Fruit fly (Drosophila melanogaster) whole organism, wandering third instar larva: Measurements from ENCODE around the gene Pgls.

Source experiments
- Abd-B ChIP-seq: fragments of >200 bp; optimal IDR thresholded peaks from 2 replicates; lab custom pipeline; 2017; ENCODE audit warnings: missing biosample characterization, missing genetic modification characterization
- CG32264 ChIP-seq: fragments of 200-800 bp; sonication (Bioruptor generic); optimal IDR thresholded peaks from 2 replicates; lab custom pipeline; 2016; ENCODE audit warnings: missing biosample characterization, missing genetic modification characterization
- CG9705 ChIP-seq: fragments of 200-800 bp; sonication (Bioruptor generic); optimal IDR thresholded peaks from 2 replicates; lab custom pipeline; 2018; ENCODE audit warnings: missing biosample characterization, mild to moderate bottlenecking, missing genetic modification characterization
- CrebA ChIP-seq: fragments of 200-800 bp; sonication (Bioruptor generic); optimal IDR thresholded peaks from 2 replicates; lab custom pipeline; 2016; ENCODE audit warnings: missing biosample characterization, mild to moderate bottlenecking, missing genetic modification characterization, borderline replicate concordance
- Dfd ChIP-seq: fragments of >200 bp; optimal IDR thresholded peaks from 2 replicates; lab custom pipeline; 2017; ENCODE audit warnings: missing biosample characterization, missing genetic modification characterization
- Dif ChIP-seq: fragments of 200-275, 200-300 bp; sonication (Bioruptor generic); optimal IDR thresholded peaks from 2 replicates; lab custom pipeline; 2018; ENCODE audit warnings: missing biosample characterization, missing genetic modification characterization; ENCODE audit not compliant: partially characterized antibody
- GATAd ChIP-seq: sonication (Bioruptor generic); optimal IDR thresholded peaks from 2 replicates; lab custom pipeline; 2016; ENCODE audit warnings: missing biosample characterization, missing genetic modification characterization
- HLH106 ChIP-seq: fragments of 200-800 bp; optimal IDR thresholded peaks from 3 replicates; lab custom pipeline; 2019; ENCODE audit warnings: missing biosample characterization, mild to moderate bottlenecking, missing genetic modification characterization, moderate library complexity
- Hnf4 ChIP-seq: fragments of 200-800 bp; sonication (Bioruptor generic); optimal IDR thresholded peaks from 2 replicates; lab custom pipeline; 2016; ENCODE audit warnings: missing biosample characterization, mild to moderate bottlenecking, missing genetic modification characterization
- Hr78 ChIP-seq: fragments of >200 bp; optimal IDR thresholded peaks from 2 replicates; lab custom pipeline; 2017; ENCODE audit warnings: missing biosample characterization, missing genetic modification characterization
- Hr83 ChIP-seq: fragments of 200-300 bp; sonication (Bioruptor generic); optimal IDR thresholded peaks from 2 replicates; lab custom pipeline; 2016; ENCODE audit warnings: missing biosample characterization, mild to moderate bottlenecking, missing genetic modification characterization, moderate library complexity; ENCODE audit not compliant: poor library complexity, severe bottlenecking
- Jra ChIP-seq: sonication (Bioruptor generic); optimal IDR thresholded peaks from 2 replicates; lab custom pipeline; 2016; ENCODE audit warnings: missing biosample characterization, missing genetic modification characterization
- Mio ChIP-seq: sonication (Bioruptor generic); optimal IDR thresholded peaks from 2 replicates; lab custom pipeline; 2016; ENCODE audit warnings: missing biosample characterization, missing genetic modification characterization
- Myc ChIP-seq: fragments of >200 bp; optimal IDR thresholded peaks from 2 replicates; lab custom pipeline; 2017
- N ChIP-seq: fragments of >200 bp; optimal IDR thresholded peaks from 2 replicates; lab custom pipeline; 2018; ENCODE audit warnings: missing biosample characterization, missing external identifiers, missing genetic modification characterization
- OdsH ChIP-seq: fragments of 200-800 bp; sonication (Bioruptor generic); optimal IDR thresholded peaks from 2 replicates; lab custom pipeline; 2016; ENCODE audit warnings: missing biosample characterization, mild to moderate bottlenecking, missing genetic modification characterization
- Rel ChIP-seq, 2 experiments: fragments of 200-800 bp; sonication (Bioruptor generic) in 1 of 2; optimal IDR thresholded peaks; 2 replicates in 1 of 2; 3 replicates in 1 of 2; lab custom pipeline; 2016 to 2019; ENCODE audit warnings: mild to moderate bottlenecking in 2 of 2, missing biosample characterization in 2 of 2, missing genetic modification characterization in 2 of 2, moderate library complexity in 1 of 2
- Sp1 ChIP-seq: fragments of 200-800 bp; sonication (Bioruptor generic); optimal IDR thresholded peaks from 3 replicates; lab custom pipeline; 2019; ENCODE audit warnings: missing biosample characterization, mild to moderate bottlenecking, missing genetic modification characterization, moderate library complexity
- Vsx2 ChIP-seq: fragments of 200-300, 225-300 bp; sonication (Bioruptor generic); optimal IDR thresholded peaks from 2 replicates; lab custom pipeline; 2018; ENCODE audit warnings: missing biosample characterization, missing genetic modification characterization; ENCODE audit not compliant: partially characterized antibody
- br ChIP-seq: fragments of 200-800 bp; sonication (Bioruptor generic); optimal IDR thresholded peaks from 2 replicates; lab custom pipeline; 2016; ENCODE audit warnings: missing biosample characterization, missing genetic modification characterization
- brk ChIP-seq: fragments of 200-800 bp; sonication (Bioruptor generic); optimal IDR thresholded peaks from 2 replicates; lab custom pipeline; 2016; ENCODE audit warnings: missing biosample characterization, mild to moderate bottlenecking, missing genetic modification characterization
- dl ChIP-seq, 2 experiments: fragments of 175-275, 200-275 bp in 1 of 2; fragments of 200-275 bp in 1 of 2; sonication (Bioruptor generic); optimal IDR thresholded peaks; lab custom pipeline; 2018; ENCODE audit warnings: mild to moderate bottlenecking in 2 of 2, missing biosample characterization in 2 of 2, missing genetic modification characterization in 2 of 2, moderate library complexity in 2 of 2; ENCODE audit not compliant: partially characterized antibody in 2 of 2, insufficient read depth in 1 of 2
- dmrt93B ChIP-seq: fragments of 200-800 bp; sonication (Bioruptor generic); optimal IDR thresholded peaks from 2 replicates; lab custom pipeline; 2018; ENCODE audit warnings: missing biosample characterization, mild to moderate bottlenecking, missing genetic modification characterization
- dsf ChIP-seq: sonication (Bioruptor generic); optimal IDR thresholded peaks from 2 replicates; lab custom pipeline; 2016; ENCODE audit warnings: missing biosample characterization, missing genetic modification characterization, borderline replicate concordance
- ey ChIP-seq: fragments of 200-800 bp; sonication (Bioruptor generic); optimal IDR thresholded peaks from 2 replicates; lab custom pipeline; 2016; ENCODE audit warnings: missing biosample characterization, missing genetic modification characterization
- foxo ChIP-seq, 2 experiments: fragments of 200-800 bp; sonication (Bioruptor generic); optimal IDR thresholded peaks; 2 replicates in 1 of 2; 3 replicates in 1 of 2; lab custom pipeline; 2016 to 2017; ENCODE audit warnings: missing biosample characterization in 2 of 2, missing genetic modification characterization in 2 of 2
- fru ChIP-seq: fragments of 200-800 bp; sonication (Bioruptor generic); optimal IDR thresholded peaks from 3 replicates; lab custom pipeline; 2016; ENCODE audit warnings: missing biosample characterization, mild to moderate bottlenecking, missing genetic modification characterization
- h ChIP-seq: fragments of 200-800 bp; sonication (Bioruptor generic); optimal IDR thresholded peaks from 3 replicates; lab custom pipeline; 2016; ENCODE audit warnings: missing biosample characterization, mild to moderate bottlenecking, missing genetic modification characterization
- jim ChIP-seq: fragments of 175-275, 200-325 bp; sonication (Bioruptor generic); optimal IDR thresholded peaks from 2 replicates; lab custom pipeline; 2016; ENCODE audit warnings: missing biosample characterization, mild to moderate bottlenecking, missing genetic modification characterization
- lola ChIP-seq: fragments of >200 bp; optimal IDR thresholded peaks from 2 replicates; lab custom pipeline; 2017; ENCODE audit warnings: missing biosample characterization, missing genetic modification characterization
- pan ChIP-seq: fragments of >200 bp; optimal IDR thresholded peaks from 2 replicates; lab custom pipeline; 2017
- psq ChIP-seq: fragments of 200-800 bp; sonication (Bioruptor generic); optimal IDR thresholded peaks from 3 replicates; lab custom pipeline; 2017; ENCODE audit warnings: missing biosample characterization, mild to moderate bottlenecking, missing genetic modification characterization, moderate library complexity
- rgr ChIP-seq: fragments of 200-800 bp; sonication (Bioruptor generic); optimal IDR thresholded peaks from 3 replicates; lab custom pipeline; 2016; ENCODE audit warnings: missing biosample characterization, mild to moderate bottlenecking, missing genetic modification characterization
- sage ChIP-seq: fragments of 200-800 bp; sonication (Bioruptor generic); optimal IDR thresholded peaks from 2 replicates; lab custom pipeline; 2016; ENCODE audit warnings: missing biosample characterization, mild to moderate bottlenecking, missing genetic modification characterization
- sv ChIP-seq: fragments of 200-800 bp; sonication (Bioruptor generic); optimal IDR thresholded peaks from 3 replicates; lab custom pipeline; 2016; ENCODE audit warnings: missing biosample characterization, missing genetic modification characterization
- tai ChIP-seq: sonication (Bioruptor generic); optimal IDR thresholded peaks from 2 replicates; lab custom pipeline; 2016; ENCODE audit warnings: missing biosample characterization, missing genetic modification characterization
- usp ChIP-seq: fragments of >200 bp; optimal IDR thresholded peaks from 2 replicates; lab custom pipeline; 2017; ENCODE audit warnings: missing biosample characterization, missing genetic modification characterization
- woc ChIP-seq: sonication (Bioruptor generic); optimal IDR thresholded peaks from 2 replicates; lab custom pipeline; 2016; ENCODE audit warnings: missing biosample characterization, mild to moderate bottlenecking, missing genetic modification characterization

The Pgls gene

DNA sequence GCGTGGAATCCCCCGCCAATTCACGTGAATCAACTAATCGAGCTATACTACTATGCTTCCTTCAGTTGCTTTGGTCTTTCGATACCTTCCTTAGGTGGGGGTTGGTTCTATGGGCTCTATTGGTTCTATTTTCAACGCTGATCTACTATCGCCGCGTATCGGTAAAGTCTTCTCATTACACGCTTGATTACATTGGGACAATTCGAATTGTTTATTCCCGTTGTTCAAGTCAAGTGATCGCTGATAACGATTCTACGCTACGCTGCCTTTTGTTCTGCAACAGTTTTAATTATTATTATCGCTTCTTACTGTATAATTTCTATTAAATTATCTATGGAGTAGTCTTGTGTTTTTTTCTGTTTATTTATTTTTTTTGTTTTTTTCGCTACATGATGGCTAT is 40.4 kb downstream of the Pgls start:
- TF ChIP-seq fru (GFP tag; lab: Kevin White, UChicago) (no peak), Rel (GFP tag; optimal IDR thresholded peaks at IDR 0.05; lab: Kevin White, UChicago) (no peak), Rel (tag; optimal IDR thresholded peaks at IDR 0.05; lab: Kevin White, UChicago) (peak; percentile 39)

DNA sequence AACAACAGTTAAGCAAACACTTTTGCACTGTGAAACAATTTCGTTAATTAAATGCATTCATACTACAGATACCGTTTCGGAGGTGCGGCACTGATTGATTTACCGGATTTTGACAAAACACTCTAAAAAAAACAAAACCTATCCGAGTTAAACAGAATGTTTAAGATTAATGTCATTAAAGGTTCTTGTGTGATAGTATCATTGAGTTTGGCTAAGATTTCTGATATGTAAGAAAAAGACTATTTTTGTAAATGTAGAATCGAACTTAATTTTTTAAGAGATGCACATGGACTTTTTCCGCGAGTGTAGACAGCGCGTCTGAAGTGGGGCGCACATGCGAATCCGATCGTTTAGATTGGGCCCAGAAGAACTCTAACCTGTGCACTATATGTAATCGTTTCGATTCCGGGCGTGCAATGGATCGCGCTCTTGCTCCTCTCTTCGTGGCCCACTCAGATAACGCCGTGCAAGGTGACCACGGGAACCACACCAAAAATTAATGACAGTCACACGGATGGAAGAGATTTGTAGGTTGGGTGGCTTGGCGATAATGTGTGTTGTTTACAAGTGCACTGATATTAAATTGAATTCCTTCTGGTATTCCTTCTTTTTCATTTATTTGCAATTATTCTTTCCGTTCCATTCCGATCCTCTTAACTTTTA is 42.8 kb downstream of the Pgls start:
- TF ChIP-seq OdsH (GFP tag; lab: Kevin White, UChicago), result peak; percentile 26
- no peak for TF ChIP-seq CG32264
- TF ChIP-seq Rel (GFP tag; optimal IDR thresholded peaks at IDR 0.05; lab: Kevin White, UChicago), result no peak
- TF ChIP-seq Rel (tag; optimal IDR thresholded peaks at IDR 0.05; lab: Kevin White, UChicago), result peak; percentile 96
- TF ChIP-seq rgr, result peak; percentile 53
- TF ChIP-seq ey (GFP tag; lab: Kevin White, UChicago), result peak; percentile 35
- TF ChIP-seq fru (GFP tag; lab: Kevin White, UChicago), result peak; percentile 34
- no peak for TF ChIP-seq lola (GFP tag; lab: Kevin White, UChicago)
- peak in 1 of 2 experiments; percentile 34 for TF ChIP-seq foxo (GFP tag; optimal IDR thresholded peaks at IDR 0.05; lab: Kevin White, UChicago)
- peak; percentile 17 for TF ChIP-seq h (GFP tag; lab: Kevin White, UChicago)

DNA sequence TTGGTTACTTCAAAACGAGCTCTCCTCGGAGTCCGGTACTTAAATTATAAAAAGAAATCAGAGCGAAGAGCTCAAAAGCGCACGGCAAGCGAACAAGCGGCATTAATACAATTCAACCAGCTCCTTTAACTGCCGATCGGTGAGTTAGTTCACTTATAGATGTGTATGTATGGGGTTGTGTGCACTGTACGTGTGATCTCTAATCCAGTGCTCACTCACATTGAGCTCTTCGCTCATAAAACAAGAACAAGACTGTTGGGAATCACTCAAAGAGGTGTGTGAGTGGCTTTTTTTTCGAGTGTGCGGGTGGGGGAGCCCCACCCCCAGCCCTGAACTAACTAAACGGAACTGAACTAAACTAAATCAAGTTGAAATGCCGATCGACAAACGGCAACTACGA is 43.9 kb downstream of the Pgls start, which contains the start of gene Ork1:
Gene Ork1 (minus strand): TSS at position 101 of the 400 bp plus-strand sequence.
- TF ChIP-seq tai (GFP tag; lab: Kevin White, UChicago), result no peak
- no peak for TF ChIP-seq Dif (GFP tag; lab: Kevin White, UChicago)
- no peak for TF ChIP-seq Dfd (GFP tag; lab: Kevin White, UChicago)
- TF ChIP-seq pan, result no peak
- TF ChIP-seq CG9705 (GFP tag; lab: Kevin White, UChicago), result no peak
- TF ChIP-seq fru (GFP tag; lab: Kevin White, UChicago), result no peak
- no peak for TF ChIP-seq lola (GFP tag; lab: Kevin White, UChicago)
- TF ChIP-seq dsf (GFP tag; lab: Kevin White, UChicago), result no peak
- TF ChIP-seq sage (GFP tag; lab: Kevin White, UChicago), result no peak
- TF ChIP-seq usp (GFP tag; lab: Kevin White, UChicago), result no peak
- TF ChIP-seq jim (GFP tag; lab: Kevin White, UChicago), result no peak
- no peak for TF ChIP-seq Hnf4
- TF ChIP-seq Abd-B (GFP tag; lab: Kevin White, UChicago), result no peak
- TF ChIP-seq dmrt93B, result no peak
- no peak for TF ChIP-seq Mio
- no peak for TF ChIP-seq Vsx2 (GFP tag; lab: Kevin White, UChicago)
- no peak for TF ChIP-seq OdsH (GFP tag; lab: Kevin White, UChicago)

DNA sequence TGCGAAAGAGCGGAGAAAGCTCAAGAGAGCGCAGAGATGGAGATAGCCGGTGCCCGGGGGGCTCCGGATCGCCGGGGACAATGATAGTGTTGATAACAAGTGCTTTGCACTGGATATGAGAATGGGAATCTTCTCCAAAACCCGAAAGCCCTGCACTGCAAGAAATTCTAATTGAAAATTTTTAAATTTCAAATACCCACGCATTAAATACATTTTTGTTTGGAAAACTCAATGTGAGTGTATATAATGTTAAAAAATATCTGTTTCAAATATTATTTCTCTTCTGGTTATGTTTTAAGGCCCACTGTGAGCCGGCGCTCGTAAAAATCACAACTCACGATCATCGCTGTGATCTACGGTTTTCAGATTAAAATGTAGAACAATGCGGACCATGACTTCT is 46.0 kb downstream of the Pgls start:
- TF ChIP-seq tai (GFP tag; lab: Kevin White, UChicago), result no peak
- TF ChIP-seq ey (GFP tag; lab: Kevin White, UChicago), result peak; percentile 24
- no peak for TF ChIP-seq psq
- no peak for TF ChIP-seq Sp1 (GFP tag; lab: Kevin White, UChicago)
- TF ChIP-seq CG9705 (GFP tag; lab: Kevin White, UChicago), result no peak
- TF ChIP-seq Mio, result no peak
- TF ChIP-seq h (GFP tag; lab: Kevin White, UChicago), result no peak
- TF ChIP-seq foxo (GFP tag; optimal IDR thresholded peaks at IDR 0.05; lab: Kevin White, UChicago), result no peak
- no peak for TF ChIP-seq Jra (GFP tag; lab: Kevin White, UChicago)
- TF ChIP-seq sage (GFP tag; lab: Kevin White, UChicago), result no peak
- TF ChIP-seq N (GFP tag; lab: Kevin White, UChicago), result no peak
- TF ChIP-seq HLH106 (tag; lab: Kevin White, UChicago), result no peak
- no peak for TF ChIP-seq usp (GFP tag; lab: Kevin White, UChicago)
- no peak for TF ChIP-seq Dfd (GFP tag; lab: Kevin White, UChicago)
- TF ChIP-seq Rel (GFP tag; optimal IDR thresholded peaks at IDR 0.05; lab: Kevin White, UChicago), result no peak
- TF ChIP-seq Rel (tag; optimal IDR thresholded peaks at IDR 0.05; lab: Kevin White, UChicago), result peak; percentile 3
- no peak for TF ChIP-seq sv (GFP tag; lab: Kevin White, UChicago)
- peak; percentile 20 for TF ChIP-seq fru (GFP tag; lab: Kevin White, UChicago)
- no peak for TF ChIP-seq Myc (lab: Kevin White, UChicago)
- no peak for TF ChIP-seq Hr83 (GFP tag; lab: Kevin White, UChicago)
- TF ChIP-seq Dif (GFP tag; lab: Kevin White, UChicago), result no peak
- TF ChIP-seq jim (GFP tag; lab: Kevin White, UChicago), result no peak
- no peak for TF ChIP-seq Abd-B (GFP tag; lab: Kevin White, UChicago)
- TF ChIP-seq dl (GFP tag; optimal IDR thresholded peaks at IDR 0.05; lab: Kevin White, UChicago; ENCODE audit: insufficient read depth in 1 of 2, partially characterized antibody in 2 of 2), result no peak
- no peak for TF ChIP-seq dsf (GFP tag; lab: Kevin White, UChicago)
- no peak for TF ChIP-seq woc
- TF ChIP-seq GATAd, result no peak
- peak; percentile 20 for TF ChIP-seq rgr
- TF ChIP-seq lola (GFP tag; lab: Kevin White, UChicago), result no peak
- no peak for TF ChIP-seq CG32264
- no peak for TF ChIP-seq brk (GFP tag; lab: Kevin White, UChicago)
- TF ChIP-seq br, result peak; percentile 14
- TF ChIP-seq Hnf4, result no peak
- TF ChIP-seq Vsx2 (GFP tag; lab: Kevin White, UChicago), result no peak
- TF ChIP-seq OdsH (GFP tag; lab: Kevin White, UChicago), result no peak
- no peak for TF ChIP-seq CrebA (GFP tag; lab: Kevin White, UChicago)
- TF ChIP-seq dmrt93B, result no peak
- TF ChIP-seq pan, result no peak
- no peak for TF ChIP-seq Hr78 (GFP tag; lab: Kevin White, UChicago)
